Fruit fly (Drosophila melanogaster) whole organism, embryonic: ENCODE data around the gene CG14219.
A peak's percentile ranks its signal among the peaks of the same experiment; 100 is the strongest.

Source experiments
- Asciz ChIP-seq: fragments of 200-800 bp; sonication (Bioruptor generic); optimal IDR thresholded peaks from 2 replicates; lab custom pipeline; 2017; ENCODE audit warnings: missing biosample characterization, mild to moderate bottlenecking, missing genetic modification characterization, missing genetic modification reagents
- CG10267 ChIP-seq: fragments of 200-800 bp; sonication (Bioruptor generic); optimal IDR thresholded peaks from 2 replicates; lab custom pipeline; 2018; ENCODE audit warnings: missing biosample characterization, mild to moderate bottlenecking, missing genetic modification characterization, moderate library complexity
- CG10565 ChIP-seq: fragments of 200-800 bp; sonication (Bioruptor generic); optimal IDR thresholded peaks from 3 replicates; lab custom pipeline; 2016; ENCODE audit warnings: missing biosample characterization, mild to moderate bottlenecking, missing genetic modification characterization
- CG11247 ChIP-seq: fragments of 200-800 bp; sonication (Bioruptor generic); IDR thresholded peaks from 2 replicates; pipeline ENCODE4 v1.3.6; 2022; ENCODE audit warnings: missing biosample characterization, missing genetic modification characterization
- CG11456 ChIP-seq: fragments of 200-800 bp; sonication (Bioruptor generic); IDR thresholded peaks from 3 replicates; pipeline ENCODE4 v1.3.6; 2022; ENCODE audit warnings: missing biosample characterization, missing genetic modification characterization
- CG12219 ChIP-seq: fragments of 200-800 bp; sonication (Bioruptor generic); optimal IDR thresholded peaks from 3 replicates; lab custom pipeline; 2018; ENCODE audit warnings: missing biosample characterization, mild to moderate bottlenecking, missing genetic modification characterization
- CG14050 ChIP-seq: fragments of 200-800 bp; sonication (Bioruptor generic); IDR thresholded peaks from 3 replicates; pipeline ENCODE4 v1.3.6; 2022; ENCODE audit warnings: missing biosample characterization, missing genetic modification characterization
- CG15073 ChIP-seq: fragments of 200-800 bp; sonication (Bioruptor generic); optimal IDR thresholded peaks from 2 replicates; lab custom pipeline; 2016; ENCODE audit warnings: missing biosample characterization, missing genetic modification characterization
- CG16813 ChIP-seq: fragments of 200-800 bp; sonication (Bioruptor generic); IDR thresholded peaks from 3 replicates; pipeline ENCODE4 v1.3.6; 2022; ENCODE audit warnings: missing biosample characterization, missing genetic modification characterization; ENCODE audit not compliant: partially characterized antibody
- CG17385 ChIP-seq: fragments of 200-800 bp; sonication (Bioruptor generic); optimal IDR thresholded peaks from 3 replicates; lab custom pipeline; 2018; ENCODE audit warnings: missing biosample characterization, mild to moderate bottlenecking, missing genetic modification characterization
- CG18262 ChIP-seq: fragments of 200-800 bp; optimal IDR thresholded peaks from 3 replicates; lab custom pipeline; 2019; ENCODE audit warnings: missing biosample characterization, mild to moderate bottlenecking, missing genetic modification characterization, moderate library complexity
- CG30403 ChIP-seq: fragments of 200-800 bp; sonication (Bioruptor generic); optimal IDR thresholded peaks from 3 replicates; lab custom pipeline; 2016; ENCODE audit warnings: missing biosample characterization, missing genetic modification characterization
- CG3163 ChIP-seq: fragments of 200-800 bp; sonication (Bioruptor generic); optimal IDR thresholded peaks from 3 replicates; lab custom pipeline; 2016; ENCODE audit warnings: missing biosample characterization, missing genetic modification characterization
- CG3407 ChIP-seq: fragments of 200-800 bp; sonication (Bioruptor generic); optimal IDR thresholded peaks from 2 replicates; lab custom pipeline; 2018; ENCODE audit warnings: missing biosample characterization, mild to moderate bottlenecking, missing genetic modification characterization
- CG34376 ChIP-seq: fragments of 200-800 bp; sonication (Bioruptor generic); optimal IDR thresholded peaks from 2 replicates; lab custom pipeline; 2018; ENCODE audit warnings: missing biosample characterization, mild to moderate bottlenecking, missing genetic modification characterization
- CG4282 ChIP-seq: fragments of 200-800 bp; sonication (Bioruptor generic); optimal IDR thresholded peaks from 2 replicates; lab custom pipeline; 2016; ENCODE audit warnings: missing biosample characterization, missing genetic modification characterization
- CG7556 ChIP-seq: fragments of 200-800 bp; sonication (Bioruptor generic); optimal IDR thresholded peaks from 2 replicates; lab custom pipeline; 2017; ENCODE audit warnings: missing biosample characterization, mild to moderate bottlenecking, missing genetic modification characterization
- CG7786 ChIP-seq: fragments of 200-800 bp; sonication (Bioruptor generic); optimal IDR thresholded peaks from 2 replicates; lab custom pipeline; 2016; ENCODE audit warnings: missing biosample characterization, missing genetic modification characterization
- ERR ChIP-seq: fragments of 200-800 bp; sonication (Bioruptor generic); optimal IDR thresholded peaks from 2 replicates; lab custom pipeline; 2016; ENCODE audit warnings: missing biosample characterization, missing genetic modification characterization
- Elba2 ChIP-seq: fragments of 200-800 bp; sonication (Bioruptor generic); optimal IDR thresholded peaks from 3 replicates; lab custom pipeline; 2016; ENCODE audit warnings: missing biosample characterization, missing genetic modification characterization
- Ets97D ChIP-seq: fragments of 200-800 bp; sonication (Bioruptor generic); optimal IDR thresholded peaks from 3 replicates; lab custom pipeline; 2016; ENCODE audit warnings: missing biosample characterization, missing genetic modification characterization
- HHEX ChIP-seq: fragments of 200-800 bp; sonication (Bioruptor generic); optimal IDR thresholded peaks from 3 replicates; lab custom pipeline; 2017; ENCODE audit warnings: missing biosample characterization, mild to moderate bottlenecking, missing genetic modification characterization, missing genetic modification reagents
- HmgD ChIP-seq: fragments of 200-800 bp; sonication (Bioruptor generic); optimal IDR thresholded peaks from 3 replicates; lab custom pipeline; 2016; ENCODE audit warnings: missing biosample characterization, missing genetic modification characterization
- Hr3 ChIP-seq: fragments of 200-800 bp; sonication (Bioruptor generic); optimal IDR thresholded peaks from 3 replicates; lab custom pipeline; 2016; ENCODE audit warnings: missing biosample characterization, missing genetic modification characterization
- Lhr ChIP-seq: fragments of 200-800 bp; sonication (Bioruptor generic); optimal IDR thresholded peaks from 3 replicates; lab custom pipeline; 2017; ENCODE audit warnings: mild to moderate bottlenecking, missing biosample characterization, missing genetic modification reagents, missing genetic modification characterization
- Myb ChIP-seq: fragments of 200-800 bp; sonication (Bioruptor generic); optimal IDR thresholded peaks from 2 replicates; lab custom pipeline; 2016; ENCODE audit warnings: missing biosample characterization, missing genetic modification characterization
- Neu2 ChIP-seq: fragments of 200-800 bp; sonication (Bioruptor generic); optimal IDR thresholded peaks from 3 replicates; lab custom pipeline; 2016; ENCODE audit warnings: missing biosample characterization, missing genetic modification characterization, borderline replicate concordance
- YL-1 ChIP-seq: fragments of 200-800 bp; sonication (Bioruptor generic); optimal IDR thresholded peaks from 3 replicates; lab custom pipeline; 2017; ENCODE audit warnings: missing biosample characterization, mild to moderate bottlenecking, missing genetic modification characterization
- ab ChIP-seq: fragments of 200-800 bp; sonication (Bioruptor generic); optimal IDR thresholded peaks from 2 replicates; lab custom pipeline; 2016; ENCODE audit warnings: missing biosample characterization, missing genetic modification characterization
- ac ChIP-seq: fragments of 200-800 bp; sonication (Bioruptor generic); optimal IDR thresholded peaks from 3 replicates; lab custom pipeline; 2017; ENCODE audit warnings: missing biosample characterization, mild to moderate bottlenecking, missing genetic modification characterization
- ap ChIP-seq: fragments of 200-800 bp; sonication (Bioruptor generic); IDR thresholded peaks from 2 replicates; pipeline ENCODE4 v1.3.6; 2022; ENCODE audit warnings: missing biosample characterization, missing genetic modification characterization
- crc ChIP-seq: fragments of 200-800 bp; sonication (Bioruptor generic); optimal IDR thresholded peaks from 2 replicates; lab custom pipeline; 2016; ENCODE audit warnings: missing biosample characterization, missing genetic modification characterization
- dati ChIP-seq: fragments of 200-800 bp; sonication (Bioruptor generic); IDR thresholded peaks from 2 replicates; pipeline ENCODE4 v1.3.6; 2022; ENCODE audit warnings: missing biosample characterization, missing genetic modification characterization
- disco-r ChIP-seq: fragments of 200-800 bp; sonication (Bioruptor generic); optimal IDR thresholded peaks from 2 replicates; lab custom pipeline; 2016; ENCODE audit warnings: missing biosample characterization, missing genetic modification characterization
- dmrt99B ChIP-seq: fragments of 200-800 bp; sonication (Bioruptor generic); optimal IDR thresholded peaks from 2 replicates; lab custom pipeline; 2018; ENCODE audit warnings: missing biosample characterization, mild to moderate bottlenecking, missing genetic modification characterization, moderate library complexity
- eyg ChIP-seq: fragments of 200-800 bp; sonication (Bioruptor generic); optimal IDR thresholded peaks from 3 replicates; lab custom pipeline; 2016; ENCODE audit warnings: missing biosample characterization, missing genetic modification characterization
- fd3F ChIP-seq: fragments of 200-800 bp; sonication (Bioruptor generic); optimal IDR thresholded peaks from 2 replicates; lab custom pipeline; 2018; ENCODE audit warnings: missing biosample characterization, mild to moderate bottlenecking, missing genetic modification characterization, moderate library complexity
- gce ChIP-seq: fragments of 200-800 bp; sonication (Bioruptor generic); IDR thresholded peaks from 3 replicates; pipeline ENCODE4 v1.3.6; 2022; ENCODE audit warnings: missing biosample characterization, missing genetic modification characterization
- ind ChIP-seq: fragments of 200-800 bp; sonication (Bioruptor generic); optimal IDR thresholded peaks from 3 replicates; lab custom pipeline; 2016; ENCODE audit warnings: missing biosample characterization, missing genetic modification characterization
- insv ChIP-seq, 2 experiments: fragments of 200-800 bp; sonication (Bioruptor generic); optimal IDR thresholded peaks; 3 replicates each; lab custom pipeline; 2016 to 2018; ENCODE audit warnings: missing biosample characterization in 2 of 2, missing genetic modification characterization in 2 of 2
- luna ChIP-seq: fragments of 200-800 bp; sonication (Bioruptor generic); optimal IDR thresholded peaks from 2 replicates; lab custom pipeline; 2016; ENCODE audit warnings: missing biosample characterization, missing genetic modification characterization
- mirr ChIP-seq: fragments of 200-800 bp; sonication (Bioruptor generic); optimal IDR thresholded peaks from 3 replicates; lab custom pipeline; 2018; ENCODE audit warnings: missing biosample characterization, mild to moderate bottlenecking, missing genetic modification characterization
- nmo ChIP-seq: fragments of 200-800 bp; sonication (Bioruptor generic); optimal IDR thresholded peaks from 2 replicates; lab custom pipeline; 2018; ENCODE audit warnings: missing biosample characterization, mild to moderate bottlenecking, missing genetic modification characterization, moderate library complexity
- onecut ChIP-seq: fragments of 200-800 bp; sonication (Bioruptor generic); IDR thresholded peaks from 2 replicates; pipeline ENCODE4 v1.3.6; 2022; ENCODE audit warnings: missing biosample characterization, missing genetic modification characterization
- peb ChIP-seq: fragments of 200-800 bp; sonication (Bioruptor generic); IDR thresholded peaks from 2 replicates; pipeline ENCODE4 v1.3.6; 2022; ENCODE audit warnings: missing biosample characterization, missing genetic modification characterization
- pfk ChIP-seq: fragments of 200-800 bp; sonication (Bioruptor generic); optimal IDR thresholded peaks from 2 replicates; lab custom pipeline; 2018; ENCODE audit warnings: missing biosample characterization, mild to moderate bottlenecking, missing genetic modification characterization, moderate library complexity
- pum ChIP-seq: fragments of 200-800 bp; sonication (Bioruptor generic); optimal IDR thresholded peaks from 2 replicates; lab custom pipeline; 2016; ENCODE audit warnings: missing biosample characterization, missing genetic modification characterization
- schlank ChIP-seq: fragments of 200-800 bp; sonication (Bioruptor generic); optimal IDR thresholded peaks from 2 replicates; lab custom pipeline; 2018; ENCODE audit warnings: missing biosample characterization, mild to moderate bottlenecking, missing genetic modification characterization
- sens-2 ChIP-seq: fragments of 200-800 bp; sonication (Bioruptor generic); IDR thresholded peaks from 2 replicates; pipeline ENCODE4 v1.3.6; 2022; ENCODE audit warnings: missing biosample characterization, missing genetic modification characterization
- tgo ChIP-seq: fragments of 200-800 bp; sonication (Bioruptor generic); IDR thresholded peaks from 3 replicates; pipeline ENCODE4 v1.3.6; 2022; ENCODE audit warnings: missing biosample characterization, missing genetic modification characterization
- tio ChIP-seq: fragments of 200-800 bp; sonication (Bioruptor generic); optimal IDR thresholded peaks from 2 replicates; lab custom pipeline; 2017; ENCODE audit warnings: missing biosample characterization, missing genetic modification characterization, inconsistent platforms
- vfl ChIP-seq: fragments of 200-800 bp; sonication (Bioruptor generic); optimal IDR thresholded peaks from 2 replicates; lab custom pipeline; 2016; ENCODE audit warnings: missing biosample characterization, missing genetic modification characterization
- zfh2 ChIP-seq: fragments of 200-800 bp; sonication (Bioruptor generic); optimal IDR thresholded peaks from 2 replicates; lab custom pipeline; 2016; ENCODE audit warnings: missing biosample characterization, missing genetic modification characterization

CG14219 gene

dm6 chrX:19604997-19605396 lies 15.0 kb upstream of the CG14219 start, which contains the start of gene CG14207 (continued):
- TF ChIP-seq ac (GFP tag; lab: Kevin White, UChicago) (no peak), disco-r (GFP tag; lab: Kevin White, UChicago) (no peak), CG15073 (GFP tag; lab: Kevin White, UChicago) (no peak), ERR (no peak), gce (GFP tag; lab: Robert Waterston, UW) (no peak), Ets97D (peak; percentile 41), fd3F (GFP tag; lab: Kevin White, UChicago) (no peak), vfl (GFP tag; lab: Kevin White, UChicago) (no peak), CG4282 (GFP tag; lab: Kevin White, UChicago) (no peak), tio (no peak), YL-1 (GFP tag; lab: Kevin White, UChicago) (peak; percentile 10), eyg (GFP tag; lab: Kevin White, UChicago) (peak; percentile 8), Asciz (no peak), schlank (peak; percentile 10), CG10565 (GFP tag; lab: Kevin White, UChicago) (no peak), CG16813 (peak; percentile 62; the same call in 2 of the 3 replicates), Neu2 (GFP tag; lab: Kevin White, UChicago) (no peak), ap (GFP tag; lab: Robert Waterston, UW) (no peak), Lhr (GFP tag; lab: Kevin White, UChicago) (no peak), pum (GFP tag; lab: Kevin White, UChicago) (no peak), Myb (GFP tag; lab: Kevin White, UChicago) (peak; percentile 28), ab (GFP tag; lab: Kevin White, UChicago) (no peak), crc (GFP tag; lab: Kevin White, UChicago) (no peak), luna (no peak), mirr (GFP tag; lab: Kevin White, UChicago) (peak; percentile 8), CG7786 (GFP tag; lab: Kevin White, UChicago) (no peak), CG17385 (GFP tag; lab: Kevin White, UChicago) (peak; percentile 17), CG11456 (no peak), CG3163 (GFP tag; lab: Kevin White, UChicago) (peak; percentile 19), HHEX (peak; percentile 44), CG14050 (GFP tag; lab: Robert Waterston, UW) (no peak), CG12219 (GFP tag; lab: Kevin White, UChicago) (no peak), CG34376 (GFP tag; lab: Kevin White, UChicago) (peak; percentile 43), zfh2 (GFP tag; lab: Kevin White, UChicago) (no peak), pfk (GFP tag; lab: Kevin White, UChicago) (no peak), CG30403 (GFP tag; lab: Kevin White, UChicago) (no peak), CG18262 (tag; lab: Kevin White, UChicago) (no peak), tgo (no peak), CG11247 (peak; percentile 30; the same call in 1 of the 2 replicates), CG3407 (GFP tag; lab: Kevin White, UChicago) (no peak), dati (GFP tag; lab: Robert Waterston, UW) (no peak), Elba2 (GFP tag; lab: Kevin White, UChicago) (no peak), insv (GFP tag; optimal IDR thresholded peaks at IDR 0.05; lab: Kevin White, UChicago) (no peak), onecut (GFP tag; lab: Robert Waterston, UW) (no peak), CG7556 (GFP tag; lab: Kevin White, UChicago) (no peak), sens-2 (GFP tag; lab: Robert Waterston, UW) (no peak), HmgD (GFP tag; lab: Kevin White, UChicago) (no peak), CG10267 (tag; lab: Kevin White, UChicago) (no peak), ind (GFP tag; lab: Kevin White, UChicago) (no peak), dmrt99B (tag; lab: Kevin White, UChicago) (peak; percentile 16), peb (no peak), Hr3 (GFP tag; lab: Kevin White, UChicago) (no peak), nmo (GFP tag; lab: Kevin White, UChicago) (no peak)
